Worm (Caenorhabditis elegans) whole organism, L3 larva: ENCODE results near the gene ZK185.1.

Experiments
- R02D3.7 ChIP-seq: fragments of 150-350 bp; optimal IDR thresholded peaks from 2 replicates; lab custom pipeline; 2014; ENCODE audit warnings: missing biosample characterization, missing genetic modification characterization
- ZK546.5 ChIP-seq: sonication (generic microtip); optimal IDR thresholded peaks from 2 replicates; lab custom pipeline; 2017; ENCODE audit warnings: missing biosample characterization, missing genetic modification characterization
- ama-1 ChIP-seq: fragments of 150-350 bp; optimal IDR thresholded peaks from 2 replicates; lab custom pipeline; 2018
- ceh-16 ChIP-seq: sonication (generic microtip); optimal IDR thresholded peaks from 2 replicates; lab custom pipeline; 2017; ENCODE audit warnings: missing biosample characterization, missing genetic modification characterization
- ceh-82 ChIP-seq: fragments of 150-350 bp; optimal IDR thresholded peaks from 2 replicates; lab custom pipeline; 2014; ENCODE audit warnings: missing biosample characterization, missing genetic modification characterization
- egl-27 ChIP-seq: sonication (generic microtip); optimal IDR thresholded peaks from 4 replicates; lab custom pipeline; 2017; ENCODE audit warnings: missing biosample characterization, missing genetic modification reagents, missing genetic modification characterization
- egl-5 ChIP-seq: fragments of 150-350 bp; optimal IDR thresholded peaks from 2 replicates; lab custom pipeline; 2017; ENCODE audit warnings: missing biosample characterization, missing genetic modification reagents, missing genetic modification characterization, inconsistent platforms
- elt-1 ChIP-seq: fragments of 150-350 bp; optimal IDR thresholded peaks from 2 replicates; lab custom pipeline; 2014; ENCODE audit warnings: missing biosample characterization, missing genetic modification characterization
- elt-2 ChIP-seq: sonication (generic microtip); optimal IDR thresholded peaks from 2 replicates; lab custom pipeline; 2016; ENCODE audit warnings: missing genetic modification reagents, mild to moderate bottlenecking, missing genetic modification characterization, missing compliant biosample characterization
- elt-3 ChIP-seq, 3 experiments: fragments of 150-350 bp in 1 of 3; sonication (generic microtip) in 2 of 3; optimal IDR thresholded peaks; 2 replicates in 2 of 3; 4 replicates in 1 of 3; lab custom pipeline; 2014 to 2017; ENCODE audit warnings: missing biosample characterization in 3 of 3, missing genetic modification characterization in 3 of 3
- fkh-10 ChIP-seq: sonication (generic microtip); optimal IDR thresholded peaks from 2 replicates; lab custom pipeline; 2017; ENCODE audit warnings: missing biosample characterization, missing genetic modification reagents, missing genetic modification characterization
- fkh-2 ChIP-seq: fragments of 150-350 bp; optimal IDR thresholded peaks from 2 replicates; lab custom pipeline; 2014; ENCODE audit warnings: missing biosample characterization, missing genetic modification reagents, missing genetic modification characterization
- fos-1 ChIP-seq: fragments of 150-350 bp; optimal IDR thresholded peaks from 2 replicates; lab custom pipeline; 2014; ENCODE audit warnings: missing biosample characterization, missing genetic modification characterization
- hmg-11 ChIP-seq: sonication (generic microtip); optimal IDR thresholded peaks from 2 replicates; lab custom pipeline; 2016; ENCODE audit warnings: missing genetic modification characterization, missing compliant biosample characterization
- jun-1 ChIP-seq: fragments of 150-350 bp; optimal IDR thresholded peaks from 2 replicates; lab custom pipeline; 2014; ENCODE audit warnings: missing biosample characterization, missing genetic modification reagents, missing genetic modification characterization
- lin-15B ChIP-seq: fragments of 150-350 bp; optimal IDR thresholded peaks from 2 replicates; lab custom pipeline; 2014; ENCODE audit warnings: missing biosample characterization, missing genetic modification characterization
- mml-1 ChIP-seq: fragments of 150-350 bp; sonication (generic microtip); optimal IDR thresholded peaks from 3 replicates; lab custom pipeline; 2014; ENCODE audit warnings: missing biosample characterization, missing genetic modification characterization
- nhr-11 ChIP-seq: fragments of 150-350 bp; optimal IDR thresholded peaks from 2 replicates; lab custom pipeline; 2014; ENCODE audit warnings: missing biosample characterization, missing genetic modification characterization
- nhr-23 ChIP-seq: fragments of 150-350 bp; optimal IDR thresholded peaks from 2 replicates; lab custom pipeline; 2014; ENCODE audit warnings: missing biosample characterization, missing genetic modification reagents, missing genetic modification characterization
- nhr-25 ChIP-seq: sonication (generic microtip); optimal IDR thresholded peaks from 2 replicates; lab custom pipeline; 2017; ENCODE audit warnings: missing biosample characterization, missing genetic modification characterization
- nhr-43 ChIP-seq: sonication (generic microtip); optimal IDR thresholded peaks from 2 replicates; lab custom pipeline; 2016; ENCODE audit warnings: mild to moderate bottlenecking, missing genetic modification characterization, missing compliant biosample characterization; ENCODE audit not compliant: poor library complexity, severe bottlenecking
- nhr-67 ChIP-seq: fragments of 150-350 bp; optimal IDR thresholded peaks from 2 replicates; lab custom pipeline; 2014; ENCODE audit warnings: missing biosample characterization, missing genetic modification characterization
- nhr-76 ChIP-seq: fragments of 150-350 bp; sonication (generic microtip); optimal IDR thresholded peaks from 5 replicates; lab custom pipeline; 2014; ENCODE audit warnings: missing biosample characterization, missing genetic modification characterization
- pha-4 ChIP-seq: fragments of 150-350 bp; optimal IDR thresholded peaks from 2 replicates; lab custom pipeline; 2014; ENCODE audit warnings: missing biosample characterization, missing genetic modification reagents, missing genetic modification characterization
- pqm-1 ChIP-seq: fragments of 150-350 bp; optimal IDR thresholded peaks from 2 replicates; lab custom pipeline; 2017; ENCODE audit warnings: missing biosample characterization, missing genetic modification characterization, inconsistent platforms
- sea-2 ChIP-seq: fragments of 150-350 bp; sonication (generic microtip); optimal IDR thresholded peaks from 4 replicates; lab custom pipeline; 2014; ENCODE audit warnings: missing biosample characterization, missing genetic modification reagents, missing genetic modification characterization
- skn-1 ChIP-seq: fragments of 150-350 bp; optimal IDR thresholded peaks from 2 replicates; lab custom pipeline; 2014; ENCODE audit warnings: missing biosample characterization, missing genetic modification characterization
- tbx-2 ChIP-seq: sonication (generic microtip); optimal IDR thresholded peaks from 2 replicates; lab custom pipeline; 2016; ENCODE audit warnings: mild to moderate bottlenecking, missing genetic modification characterization, missing compliant biosample characterization
- unc-39 ChIP-seq: sonication (generic microtip); optimal IDR thresholded peaks from 4 replicates; lab custom pipeline; 2017; ENCODE audit warnings: missing biosample characterization, missing genetic modification characterization
- zag-1 ChIP-seq: fragments of 150-350 bp; optimal IDR thresholded peaks from 2 replicates; lab custom pipeline; 2014; ENCODE audit warnings: missing biosample characterization, missing genetic modification characterization
- ztf-11 ChIP-seq: fragments of 150-350 bp; optimal IDR thresholded peaks from 2 replicates; lab custom pipeline; 2014; ENCODE audit warnings: missing biosample characterization, missing genetic modification characterization
- ztf-4 ChIP-seq: fragments of 150-350 bp; optimal IDR thresholded peaks from 2 replicates; lab custom pipeline; 2014; ENCODE audit warnings: missing biosample characterization, missing genetic modification characterization

The ZK185.1 gene

ce11 chrIV:4513269-4513819 is 35.0 kb upstream of the ZK185.1 start, which contains the start of gene sar-1 (continued):
- TF ChIP-seq nhr-11 (tag; lab: Kevin White, UChicago) (peak; percentile 64), ceh-16 (no peak), zag-1 (tag; lab: Kevin White, UChicago) (no peak), hmg-11 (tag; lab: Kevin White, UChicago) (peak; percentile 53), lin-15B (tag; lab: Kevin White, UChicago) (peak; percentile 82), elt-3 (tag; optimal IDR thresholded peaks at IDR 0.05; lab: Kevin White, UChicago) (no peak), egl-27 (no peak), tbx-2 (peak; percentile 77), mml-1 (no peak), ztf-4 (tag; lab: Kevin White, UChicago) (peak; percentile 65), nhr-23 (peak; percentile 63), ceh-82 (tag; lab: Kevin White, UChicago) (peak; percentile 62), fkh-10 (GFP tag; lab: Kevin White, UChicago) (peak; percentile 31), R02D3.7 (tag; lab: Kevin White, UChicago) (peak; percentile 40)

- no peak for TF ChIP-seq pqm-1 (tag; lab: Kevin White, UChicago)
- no peak for TF ChIP-seq sea-2
- TF ChIP-seq elt-2 (tag; lab: Kevin White, UChicago), result no peak
- no peak for TF ChIP-seq fkh-2 (tag; lab: Kevin White, UChicago)
- TF ChIP-seq egl-5 (tag; lab: Kevin White, UChicago), result no peak
- TF ChIP-seq jun-1 (tag; lab: Kevin White, UChicago), result no peak
- no peak for TF ChIP-seq nhr-67 (tag; lab: Kevin White, UChicago)
These were observed 31.9 kb upstream of the ZK185.1 start for ce11 chrIV:4516478-4516877.

- peak; percentile 42 for TF ChIP-seq nhr-43 (tag; lab: Kevin White, UChicago)
- TF ChIP-seq unc-39, result no peak
- TF ChIP-seq nhr-25 (tag; lab: Kevin White, UChicago), result peak; percentile 28
- TF ChIP-seq, all 47 proteins: peak for 2
These were observed 31.3 kb upstream of the ZK185.1 start, which contains the start of gene ZK180.5 for ce11 chrIV:4517066-4517465. ZK180.5 (minus strand) TSS chrIV:4517166.

ce11 chrIV:4518111-4518510 is 30.2 kb upstream of the ZK185.1 start:
- TF ChIP-seq hmg-11 (tag; lab: Kevin White, UChicago) (no peak), ZK546.5 (tag; lab: Kevin White, UChicago) (no peak), nhr-76 (tag; lab: Kevin White, UChicago) (no peak), egl-27 (no peak), zag-1 (tag; lab: Kevin White, UChicago) (no peak), mml-1 (no peak), nhr-25 (tag; lab: Kevin White, UChicago) (peak; percentile 39), skn-1 (no peak), elt-3 (tag; optimal IDR thresholded peaks at IDR 0.05; lab: Kevin White, UChicago) (peak in 1 of 3 experiments; percentile 72), fos-1 (tag; lab: Kevin White, UChicago) (no peak), nhr-43 (tag; lab: Kevin White, UChicago) (peak; percentile 37)

ce11 chrIV:4519714-4520113 is 28.6 kb upstream of the ZK185.1 start:
- peak; percentile 68 for TF ChIP-seq nhr-25 (tag; lab: Kevin White, UChicago)
- peak; percentile 32 for TF ChIP-seq ama-1 (lab: Kevin White, UChicago)
- TF ChIP-seq nhr-76 (tag; lab: Kevin White, UChicago), result no peak
- TF ChIP-seq fkh-10 (GFP tag; lab: Kevin White, UChicago), result no peak
- no peak for TF ChIP-seq zag-1 (tag; lab: Kevin White, UChicago)
- no peak for TF ChIP-seq lin-15B (tag; lab: Kevin White, UChicago)
- TF ChIP-seq, all 47 proteins: peak for 2

ce11 chrIV:4523461-4523860 is 24.9 kb upstream of the ZK185.1 start:
- TF ChIP-seq ztf-11 (tag; lab: Kevin White, UChicago), result no peak
- TF ChIP-seq mml-1, result no peak
- TF ChIP-seq pha-4 (tag; lab: Kevin White, UChicago), result no peak
- no peak for TF ChIP-seq ceh-82 (tag; lab: Kevin White, UChicago)
- no peak for TF ChIP-seq R02D3.7 (tag; lab: Kevin White, UChicago)
- no peak for TF ChIP-seq nhr-11 (tag; lab: Kevin White, UChicago)
- no peak for TF ChIP-seq elt-1 (tag; lab: Kevin White, UChicago)
- TF ChIP-seq elt-3 (tag; optimal IDR thresholded peaks at IDR 0.05; lab: Kevin White, UChicago), result no peak
- TF ChIP-seq, all 47 proteins: peak for 0
